Fruit fly (Drosophila melanogaster): ENCODE results near the gene CG1544.

The CG1544 gene

DNA sequence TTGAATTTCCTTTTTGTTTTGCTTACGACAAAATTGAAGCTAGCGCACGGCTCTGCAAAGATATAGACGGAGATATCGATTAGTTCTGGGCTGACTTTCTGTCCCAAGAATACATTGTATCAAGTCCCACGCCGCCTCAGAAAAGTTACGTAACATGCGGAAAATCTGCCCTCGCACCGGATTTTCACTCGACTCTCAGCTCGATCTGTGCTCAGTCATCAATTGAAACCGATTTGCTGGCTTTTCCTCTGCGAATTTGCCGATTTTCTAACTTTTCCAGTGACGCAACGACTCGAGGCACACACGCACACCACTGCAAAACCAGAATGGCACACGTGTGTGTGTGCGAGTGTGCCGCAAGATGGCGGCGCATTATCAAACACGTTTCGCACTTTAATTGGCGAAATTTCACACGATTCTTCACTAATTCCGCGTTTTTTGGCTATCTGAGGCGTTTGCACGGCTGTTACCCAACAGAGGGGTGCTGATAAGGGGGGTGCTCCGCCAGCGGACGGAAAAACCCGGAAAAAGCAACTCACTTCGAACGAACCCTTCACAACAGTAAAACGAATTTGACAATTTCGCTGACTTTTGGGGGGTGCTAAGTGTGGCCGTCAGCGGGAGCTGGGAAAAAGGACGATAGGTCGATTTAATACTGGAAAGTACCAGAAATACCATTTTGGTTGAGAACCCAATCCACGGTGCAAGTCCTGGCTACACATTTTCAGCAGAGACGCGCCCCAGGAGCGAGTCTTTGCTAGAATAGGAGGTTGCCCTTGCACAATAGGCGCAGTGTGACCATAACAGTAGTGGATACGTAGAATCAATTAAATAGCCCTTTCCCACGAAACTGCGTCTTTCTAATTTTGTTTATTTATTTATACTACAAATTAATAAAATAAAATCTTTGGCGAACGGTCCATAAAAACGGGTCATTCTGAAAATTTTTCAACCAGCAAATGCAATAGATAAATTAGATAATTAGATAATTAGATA lies 22.6 kb downstream of the CG1544 start, which contains the start of gene ATPsynC (continued):
- TF ChIP-seq CG10654 (GFP tag; optimal IDR thresholded peaks at IDR 0.05), result no peak
- no peak for TF ChIP-seq CG14667 (GFP tag; IDR thresholded peaks at IDR 0.05)
- TF ChIP-seq Mrtf (GFP tag; IDR thresholded peaks at IDR 0.05), result no peak
- no peak for TF ChIP-seq NC2α (GFP tag; optimal IDR thresholded peaks at IDR 0.05)
- no peak for TF ChIP-seq Aef1 (GFP tag; IDR thresholded peaks at IDR 0.05)
- TF ChIP-seq bigmax (GFP tag; optimal IDR thresholded peaks at IDR 0.05), result peak; percentile 85
- TF ChIP-seq tna (GFP tag; IDR thresholded peaks at IDR 0.05; ENCODE audit: partially characterized antibody), result no peak
- TF ChIP-seq zen (tag; optimal IDR thresholded peaks at IDR 0.05), result peak; percentile 40
- TF ChIP-seq jumu (GFP tag; optimal IDR thresholded peaks at IDR 0.05), result peak; percentile 36
- no peak for TF ChIP-seq CG30403 (GFP tag; optimal IDR thresholded peaks at IDR 0.05)
- TF ChIP-seq nom (GFP tag; optimal IDR thresholded peaks at IDR 0.05), result peak; percentile 66
- TF ChIP-seq CG10959 (GFP tag; IDR thresholded peaks at IDR 0.05), result no peak
- TF ChIP-seq CG32772 (GFP tag; IDR thresholded peaks at IDR 0.05), result no peak
- peak; percentile 1 for TF ChIP-seq CG1602 (GFP tag; optimal IDR thresholded peaks at IDR 0.05)
- no peak for TF ChIP-seq CG9876 (GFP tag; optimal IDR thresholded peaks at IDR 0.05)
- peak; percentile 31 for TF ChIP-seq BtbVII (GFP tag; optimal IDR thresholded peaks at IDR 0.05)
- no peak for TF ChIP-seq oc (tag; optimal IDR thresholded peaks at IDR 0.05)
- TF ChIP-seq CG31365 (tag; optimal IDR thresholded peaks at IDR 0.05), result peak; percentile 69
- TF ChIP-seq dimm (GFP tag; IDR thresholded peaks at IDR 0.05), result no peak
- no peak for TF ChIP-seq CG3847 (GFP tag; IDR thresholded peaks at IDR 0.05)
- TF ChIP-seq MTF-1 (GFP tag; optimal IDR thresholded peaks at IDR 0.05; ENCODE audit: borderline replicate concordance), result peak; percentile 7
- no peak for TF ChIP-seq Hey (tag; optimal IDR thresholded peaks at IDR 0.05)
- TF ChIP-seq CG17912 (GFP tag; optimal IDR thresholded peaks at IDR 0.05), result peak; percentile 22
- no peak for TF ChIP-seq CG11456 (GFP tag; IDR thresholded peaks at IDR 0.05)
- TF ChIP-seq Dll (GFP tag; IDR thresholded peaks at IDR 0.05; ENCODE audit: partially characterized antibody), result no peak
- TF ChIP-seq CG4328 (GFP tag; optimal IDR thresholded peaks at IDR 0.05), result peak; percentile 55
- peak; percentile 100 for TF ChIP-seq MESR4 (GFP tag; optimal IDR thresholded peaks at IDR 0.05)
- TF ChIP-seq amos (GFP tag; IDR thresholded peaks at IDR 0.05; ENCODE audit: partially characterized antibody), result no peak
- no peak for TF ChIP-seq btn (GFP tag; optimal IDR thresholded peaks at IDR 0.05)
- TF ChIP-seq CG30431 (GFP tag; optimal IDR thresholded peaks at IDR 0.05), result no peak
- TF ChIP-seq bab2 (GFP tag; optimal IDR thresholded peaks at IDR 0.05), result no peak
- TF ChIP-seq cato (GFP tag; optimal IDR thresholded peaks at IDR 0.05; ENCODE audit: borderline replicate concordance), result no peak
- TF ChIP-seq fd102C (GFP tag; optimal IDR thresholded peaks at IDR 0.05), result peak; percentile 7
- TF ChIP-seq ind (GFP tag; optimal IDR thresholded peaks at IDR 0.05), result no peak
- peak in 1 of 3 experiments; percentile 94 for TF ChIP-seq lola (GFP tag; optimal IDR thresholded peaks at IDR 0.05)
- peak; percentile 69 for TF ChIP-seq Ets65A (GFP tag)
- peak; percentile 26 for TF ChIP-seq CG15696 (tag; optimal IDR thresholded peaks at IDR 0.05)
- TF ChIP-seq CG10462 (GFP tag; optimal IDR thresholded peaks at IDR 0.05), result no peak
- TF ChIP-seq D19A (tag; optimal IDR thresholded peaks at IDR 0.05), result peak; percentile 11
- peak; percentile 22 for TF ChIP-seq CG13424 (tag; optimal IDR thresholded peaks at IDR 0.05)
- TF ChIP-seq CG4854 (GFP tag; optimal IDR thresholded peaks at IDR 0.05), result peak; percentile 5
- TF ChIP-seq HLH4C (GFP tag; IDR thresholded peaks at IDR 0.05; ENCODE audit: partially characterized antibody), result no peak
- peak; percentile 61 for TF ChIP-seq CG11398 (GFP tag; optimal IDR thresholded peaks at IDR 0.05)
- TF ChIP-seq unc-4 (GFP tag; IDR thresholded peaks at IDR 0.05; ENCODE audit: partially characterized antibody), result no peak
- TF ChIP-seq CG13123 (GFP tag; optimal IDR thresholded peaks at IDR 0.05), result peak; percentile 17
- no peak for TF ChIP-seq h (optimal IDR thresholded peaks at IDR 0.05)
- TF ChIP-seq ash1 (GFP tag; optimal IDR thresholded peaks at IDR 0.05), result peak; percentile 63
- TF ChIP-seq lab (GFP tag; optimal IDR thresholded peaks at IDR 0.05), result peak; percentile 67
